Worm (Caenorhabditis elegans): ENCODE results near the gene hil-2.

The hil-2 gene

DNA sequence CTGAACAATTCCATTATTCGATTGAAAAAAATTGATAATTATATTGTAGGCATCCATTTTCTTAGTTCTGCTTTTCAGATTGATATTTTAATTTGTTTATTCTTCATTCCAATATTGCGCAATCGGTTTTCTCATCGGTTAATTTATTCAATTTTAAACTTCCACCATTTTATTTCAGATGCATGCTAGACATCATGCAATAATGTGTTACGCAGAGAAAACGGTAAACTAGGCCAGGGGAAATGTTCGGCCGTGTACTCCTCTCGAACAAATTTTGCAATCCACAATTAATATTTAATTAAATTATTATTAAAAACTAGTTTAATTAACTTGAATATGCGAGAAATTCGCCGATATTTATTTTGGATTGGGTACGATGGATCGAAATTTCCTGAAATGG is 27.6 kb downstream of the hil-2 start, which contains the start of gene Y73B6BL.29 (continued):
- TF ChIP-seq F22D6.2 (tag; optimal IDR thresholded peaks at IDR 0.05), result peak; percentile 40
- peak; percentile 64; the same call in 1 of the 2 replicates for TF ChIP-seq ceh-91 (GFP tag; IDR thresholded peaks at IDR 0.05)
- no peak for TF ChIP-seq hlh-26 (GFP tag; conservative IDR thresholded peaks at IDR 0.05)
- peak; percentile 88 for TF ChIP-seq bed-2 (GFP tag; IDR thresholded peaks at IDR 0.05)
- TF ChIP-seq B0019.2 (GFP tag; conservative IDR thresholded peaks at IDR 0.05), result 0 out of 2 replicates have a peak, but pooled peaks have one; percentile 26
- peak; percentile 85 for TF ChIP-seq ekl-4 (GFP tag; IDR thresholded peaks at IDR 0.05)
- TF ChIP-seq ceh-58 (GFP tag; IDR thresholded peaks at IDR 0.05), result no peak
- TF ChIP-seq cebp-1 (GFP tag; IDR thresholded peaks at IDR 0.05), result peak; percentile 46
- TF ChIP-seq cebp-1 (tag; optimal IDR thresholded peaks at IDR 0.05), result peak; percentile 84
- peak; percentile 78 for TF ChIP-seq dox-1 (GFP tag; IDR thresholded peaks at IDR 0.05)
- TF ChIP-seq ceh-100 (GFP tag; IDR thresholded peaks at IDR 0.05), result peak; percentile 73; the same call in 1 of the 2 replicates
- peak; percentile 69 for TF ChIP-seq tlf-1 (GFP tag; optimal IDR thresholded peaks at IDR 0.05)

DNA sequence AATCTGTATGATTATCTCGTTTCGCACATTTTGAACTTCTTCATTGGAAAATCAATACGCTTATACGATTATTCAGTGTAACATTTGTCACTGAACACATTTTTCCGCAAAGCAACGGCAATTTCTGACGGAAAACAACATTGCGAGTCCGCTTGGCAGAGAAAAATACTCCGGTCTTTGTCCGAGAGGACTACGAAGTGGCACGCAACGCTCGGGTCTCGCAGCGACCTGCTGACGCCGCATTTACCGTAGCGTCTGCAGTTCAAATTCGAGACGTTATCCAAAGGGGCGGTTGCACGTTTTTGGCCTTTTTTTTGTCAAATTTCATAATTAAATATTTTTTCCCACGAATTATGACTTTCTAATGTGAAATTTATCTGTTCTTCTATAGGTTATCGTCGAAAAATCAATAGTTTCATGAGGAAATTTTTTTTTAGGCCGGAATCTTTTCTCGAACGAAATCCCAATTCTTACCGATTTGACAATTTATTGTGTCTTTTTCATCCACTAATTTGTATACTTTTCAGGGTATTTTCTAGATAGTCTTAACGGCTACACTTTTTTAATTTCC is 29.7 kb downstream of the hil-2 start, which contains the start of gene sqd-1:
Gene sqd-1, plus strand, starts transcription at position 521 of the 571 bp plus-strand sequence.
- peak; percentile 64 for TF ChIP-seq snpc-1.3 (tag; optimal IDR thresholded peaks at IDR 0.05; ENCODE audit: insufficient read depth)
- TF ChIP-seq hsf-1 (GFP tag; IDR thresholded peaks at IDR 0.05), result peak; percentile 76; the same call in 1 of the 2 replicates
- TF ChIP-seq egl-18 (GFP tag; IDR thresholded peaks at IDR 0.05), result peak; percentile 72; the same call in 1 of the 2 replicates
- peak; percentile 94 for TF ChIP-seq mcd-1 (GFP tag; IDR thresholded peaks at IDR 0.05)
- peak; percentile 96 for TF ChIP-seq pbrm-1 (GFP tag; IDR thresholded peaks at IDR 0.05)
- TF ChIP-seq B0261.1 (tag; optimal IDR thresholded peaks at IDR 0.05), result peak; percentile 16
- TF ChIP-seq rcor-1 (GFP tag; IDR thresholded peaks at IDR 0.05), result peak; percentile 91
- peak; percentile 90 for TF ChIP-seq chd-7 (tag; optimal IDR thresholded peaks at IDR 0.05)
- peak; percentile 90 for TF ChIP-seq repo-1 (tag; optimal IDR thresholded peaks at IDR 0.05)
- peak; percentile 82 for TF ChIP-seq lsl-1 (GFP tag; optimal IDR thresholded peaks at IDR 0.05)
- peak; percentile 91 for TF ChIP-seq Y56A3A.18 (GFP tag; IDR thresholded peaks at IDR 0.05)
- peak; percentile 93 for TF ChIP-seq ekl-4 (GFP tag; IDR thresholded peaks at IDR 0.05)
- TF ChIP-seq F52B5.7 (tag; optimal IDR thresholded peaks at IDR 0.05), result peak; percentile 88
- TF ChIP-seq athp-1 (tag; optimal IDR thresholded peaks at IDR 0.05), result peak; percentile 87
- peak; percentile 93 for TF ChIP-seq K11D2.4 (GFP tag; IDR thresholded peaks at IDR 0.05)
- no peak for TF ChIP-seq nfya-1 (tag; optimal IDR thresholded peaks at IDR 0.05; ENCODE audit: borderline replicate concordance, insufficient read depth)
- peak; percentile 83 for TF ChIP-seq snpc-3.4 (tag; optimal IDR thresholded peaks at IDR 0.05)
- peak; percentile 87 for TF ChIP-seq ceh-100 (GFP tag; IDR thresholded peaks at IDR 0.05)
- no peak for TF ChIP-seq F10E7.11 (tag; optimal IDR thresholded peaks at IDR 0.05)
- TF ChIP-seq cebp-1 (GFP tag; IDR thresholded peaks at IDR 0.05), result peak; percentile 73
- peak; percentile 90 for TF ChIP-seq cebp-1 (tag; optimal IDR thresholded peaks at IDR 0.05)
- TF ChIP-seq unc-62 (GFP tag; optimal IDR thresholded peaks at IDR 0.05), result no peak
- TF ChIP-seq C17E4.6 (GFP tag; IDR thresholded peaks at IDR 0.05), result peak; percentile 92
- TF ChIP-seq F49E8.2 (tag; optimal IDR thresholded peaks at IDR 0.05; ENCODE audit: insufficient read depth), result peak; percentile 78
- no peak for TF ChIP-seq sdz-38 (tag; optimal IDR thresholded peaks at IDR 0.05)
- peak; percentile 52 for TF ChIP-seq ceh-79 (tag; optimal IDR thresholded peaks at IDR 0.05)
- no peak for TF ChIP-seq ceh-58 (GFP tag; IDR thresholded peaks at IDR 0.05)
- no peak for TF ChIP-seq him-1 (tag; optimal IDR thresholded peaks at IDR 0.05)
- no peak for TF ChIP-seq mxl-1 (tag; optimal IDR thresholded peaks at IDR 0.05)
- 0 out of 2 replicates have a peak, but pooled peaks have one; percentile 36 for TF ChIP-seq bed-2 (GFP tag; IDR thresholded peaks at IDR 0.05)
- peak; percentile 100 for TF ChIP-seq F33H1.4 (GFP tag; IDR thresholded peaks at IDR 0.05)
- peak; percentile 14 for TF ChIP-seq rpc-1 (optimal IDR thresholded peaks at IDR 0.05)
- no peak for TF ChIP-seq rpc-1 (tag; optimal IDR thresholded peaks at IDR 0.05)
- TF ChIP-seq lin-40 (tag; optimal IDR thresholded peaks at IDR 0.05), result peak; percentile 96
- TF ChIP-seq ZK185.1 (tag; optimal IDR thresholded peaks at IDR 0.05; ENCODE audit: poor library complexity, severe bottlenecking), result peak; percentile 82
- TF ChIP-seq Y79H2A.3 (GFP tag; conservative IDR thresholded peaks at IDR 0.05), result peak; percentile 87
- TF ChIP-seq dpff-1 (tag; optimal IDR thresholded peaks at IDR 0.05), result no peak
- peak; percentile 89 for TF ChIP-seq let-526 (GFP tag; IDR thresholded peaks at IDR 0.05)
- no peak for TF ChIP-seq hlh-12 (tag; optimal IDR thresholded peaks at IDR 0.05)
- peak; percentile 96 for TF ChIP-seq ztf-28 (GFP tag; IDR thresholded peaks at IDR 0.05)
